In genomic region chr3L:7836633-7837394, dm6 we compare ENCODE assay signal across 1 fruit fly cellular context.
TF ChIP-seq lines count a peak whose summit lies in the region.

No protein-coding gene starts in this region.

TF ChIP-seq in whole organism, embryonic, 481 proteins besides CTCF, POLR2A, EP300 and RAD21 (continued from another document):
- TF ChIP-seq Deaf1 (tag; optimal IDR thresholded peaks at IDR 0.05; lab: Kevin White, UChicago) (peak; percentile 16), Adf1 (GFP tag; IDR thresholded peaks at IDR 0.05; lab: Robert Waterston, UW) (peak; percentile 56; the same call in 1 of the 2 replicates), HLH3B (GFP tag; IDR thresholded peaks at IDR 0.05; lab: Robert Waterston, UW) (0 out of 2 replicates have a peak, but pooled peaks have one; percentile 18), CG10543 (GFP tag; optimal IDR thresholded peaks at IDR 0.05; lab: Kevin White, UChicago) (peak; percentile 62), CG2875 (GFP tag; optimal IDR thresholded peaks at IDR 0.05; lab: Kevin White, UChicago) (no peak), NfI (GFP tag; optimal IDR thresholded peaks at IDR 0.05; lab: Kevin White, UChicago) (peak; percentile 11), CG9437 (GFP tag; optimal IDR thresholded peaks at IDR 0.05; lab: Kevin White, UChicago) (no peak), so (GFP tag; IDR thresholded peaks at IDR 0.05; lab: Robert Waterston, UW) (peak; percentile 63; the same call in 2 of the 3 replicates), cwo (GFP tag; optimal IDR thresholded peaks at IDR 0.05; lab: Kevin White, UChicago) (peak; percentile 98), Ets65A (GFP tag; lab: Kevin White, UChicago) (peak; percentile 63), CG4617 (GFP tag; optimal IDR thresholded peaks at IDR 0.05; lab: Kevin White, UChicago; ENCODE audit: borderline replicate concordance) (no peak), ham (GFP tag; IDR thresholded peaks at IDR 0.05; lab: Robert Waterston, UW) (0 out of 2 replicates have a peak, but pooled peaks have one; percentile 5), crol (GFP tag; IDR thresholded peaks at IDR 0.05; lab: Robert Waterston, UW) (peak; percentile 96), CG14014 (GFP tag; IDR thresholded peaks at IDR 0.05; lab: Robert Waterston, UW) (peak; percentile 31; the same call in 1 of the 2 replicates), chinmo (GFP tag; IDR thresholded peaks at IDR 0.05; lab: Robert Waterston, UW; ENCODE audit: partially characterized antibody) (peak; percentile 83; the same call in 3 of the 4 replicates), sens (GFP tag; lab: Kevin White, UChicago) (peak; percentile 36), CG14441 (GFP tag; IDR thresholded peaks at IDR 0.05; lab: Robert Waterston, UW) (peak; percentile 6; the same call in 1 of the 2 replicates), CG13894 (tag; optimal IDR thresholded peaks at IDR 0.05; lab: Kevin White, UChicago) (peak; percentile 26), CG3281 (GFP tag; optimal IDR thresholded peaks at IDR 0.05; lab: Kevin White, UChicago) (peak; percentile 20), NFAT (GFP tag; IDR thresholded peaks at IDR 0.05; lab: Robert Waterston, UW) (no peak), insv (GFP tag; optimal IDR thresholded peaks at IDR 0.05; lab: Kevin White, UChicago) (no peak), scrt (GFP tag; optimal IDR thresholded peaks at IDR 0.05; lab: Kevin White, UChicago) (peak; percentile 51), CG13296 (GFP tag; optimal IDR thresholded peaks at IDR 0.05; lab: Kevin White, UChicago) (no peak), Mad (GFP tag; optimal IDR thresholded peaks at IDR 0.05; lab: Kevin White, UChicago) (no peak), Med (GFP tag; lab: Kevin White, UChicago) (peak; percentile 78), CG13424 (tag; optimal IDR thresholded peaks at IDR 0.05; lab: Kevin White, UChicago) (no peak), CG31365 (tag; optimal IDR thresholded peaks at IDR 0.05; lab: Kevin White, UChicago) (peak; percentile 5), Nf-YC (tag; optimal IDR thresholded peaks at IDR 0.05; lab: Kevin White, UChicago) (peak; percentile 5), CG8290 (GFP tag; optimal IDR thresholded peaks at IDR 0.05; lab: Kevin White, UChicago) (no peak), CG8290 (tag; optimal IDR thresholded peaks at IDR 0.05; lab: Kevin White, UChicago) (peak in 1 of 2 experiments; percentile 60), CG6689 (GFP tag; IDR thresholded peaks at IDR 0.05; lab: Robert Waterston, UW) (no peak), Trl (optimal IDR thresholded peaks at IDR 0.05; lab: Kevin White, UChicago) (peak; percentile 61 to 73), Trl (GFP tag; optimal IDR thresholded peaks at IDR 0.05; lab: Kevin White, UChicago) (no peak), CG1603 (tag; optimal IDR thresholded peaks at IDR 0.05; lab: Kevin White, UChicago) (no peak), CG14860 (GFP tag; IDR thresholded peaks at IDR 0.05; lab: Robert Waterston, UW; ENCODE audit: partially characterized antibody) (no peak), CG6813 (GFP tag; optimal IDR thresholded peaks at IDR 0.05; lab: Kevin White, UChicago) (peak; percentile 31), CG6254 (GFP tag; optimal IDR thresholded peaks at IDR 0.05; lab: Kevin White, UChicago) (no peak), Bgb (GFP tag; IDR thresholded peaks at IDR 0.05; lab: Robert Waterston, UW; ENCODE audit: partially characterized antibody) (peak; percentile 30; the same call in 1 of the 2 replicates), hbn (GFP tag; IDR thresholded peaks at IDR 0.05; lab: Robert Waterston, UW; ENCODE audit: partially characterized antibody) (no peak), CG34422 (GFP tag; IDR thresholded peaks at IDR 0.05; lab: Robert Waterston, UW) (peak; percentile 37; the same call in 1 of the 3 replicates), sug (tag; optimal IDR thresholded peaks at IDR 0.05; lab: Kevin White, UChicago) (peak; percentile 50), Hr78 (GFP tag; optimal IDR thresholded peaks at IDR 0.05; lab: Kevin White, UChicago) (peak in 1 of 2 experiments; percentile 75), ase (GFP tag; IDR thresholded peaks at IDR 0.05; lab: Robert Waterston, UW) (0 out of 3 replicates have a peak, but pooled peaks have one; percentile 36), Fer1 (GFP tag; optimal IDR thresholded peaks at IDR 0.05; lab: Kevin White, UChicago) (peak; percentile 62), CG11504 (tag; optimal IDR thresholded peaks at IDR 0.05; lab: Kevin White, UChicago) (peak; percentile 26), CG5180 (GFP tag; optimal IDR thresholded peaks at IDR 0.05; lab: Kevin White, UChicago) (peak; percentile 61), CG12104 (GFP tag; optimal IDR thresholded peaks at IDR 0.05; lab: Kevin White, UChicago) (no peak), Ets97D (GFP tag; optimal IDR thresholded peaks at IDR 0.05; lab: Kevin White, UChicago) (peak; percentile 7), sr (GFP tag; IDR thresholded peaks at IDR 0.05; lab: Robert Waterston, UW) (peak; percentile 90), CG14050 (GFP tag; IDR thresholded peaks at IDR 0.05; lab: Robert Waterston, UW) (peak; percentile 33; the same call in 1 of the 3 replicates), wek (GFP tag; optimal IDR thresholded peaks at IDR 0.05; lab: Kevin White, UChicago) (peak; percentile 37), CG12071 (GFP tag; optimal IDR thresholded peaks at IDR 0.05; lab: Kevin White, UChicago) (peak; percentile 38), CG9932 (GFP tag; IDR thresholded peaks at IDR 0.05; lab: Robert Waterston, UW) (0 out of 2 replicates have a peak, but pooled peaks have one; percentile 27), CG4328 (GFP tag; optimal IDR thresholded peaks at IDR 0.05; lab: Kevin White, UChicago) (peak; percentile 42), Nf-YB (GFP tag; optimal IDR thresholded peaks at IDR 0.05; lab: Kevin White, UChicago) (peak; percentile 7), Hmr (GFP tag; optimal IDR thresholded peaks at IDR 0.05; lab: Kevin White, UChicago) (peak; percentile 7), nerfin-1 (tag; optimal IDR thresholded peaks at IDR 0.05; lab: Kevin White, UChicago) (peak; percentile 56), CG10654 (GFP tag; optimal IDR thresholded peaks at IDR 0.05; lab: Kevin White, UChicago) (no peak), Hey (tag; optimal IDR thresholded peaks at IDR 0.05; lab: Kevin White, UChicago) (peak; percentile 56), Drgx (GFP tag; IDR thresholded peaks at IDR 0.05; lab: Robert Waterston, UW) (peak; percentile 67), CG6175 (GFP tag; IDR thresholded peaks at IDR 0.05; lab: Robert Waterston, UW) (no peak), ac (GFP tag; optimal IDR thresholded peaks at IDR 0.05; lab: Kevin White, UChicago) (no peak), gro (GFP tag; optimal IDR thresholded peaks at IDR 0.05; lab: Kevin White, UChicago) (peak; percentile 58), hkb (optimal IDR thresholded peaks at IDR 0.05; lab: Kevin White, UChicago) (no peak), hkb (GFP tag; IDR thresholded peaks at IDR 0.05; lab: Robert Waterston, UW) (peak; percentile 54), BtbVII (GFP tag; optimal IDR thresholded peaks at IDR 0.05; lab: Kevin White, UChicago) (peak; percentile 62), Pdp1 (GFP tag; optimal IDR thresholded peaks at IDR 0.05; lab: Kevin White, UChicago) (peak in 1 of 2 experiments; percentile 86)
